Fruit fly (Drosophila melanogaster) whole organism, embryonic: ENCODE results near the gene Cpr11A.

Source experiments
- Ada2b ChIP-seq: fragments of 200-800 bp; sonication (Bioruptor generic); IDR thresholded peaks from 2 replicates; pipeline ENCODE4 v1.3.6; 2022; ENCODE audit warnings: missing biosample characterization, missing genetic modification characterization
- Bteb2 ChIP-seq: fragments of 200-800 bp; sonication (Bioruptor generic); optimal IDR thresholded peaks from 2 replicates; lab custom pipeline; 2016; ENCODE audit warnings: missing biosample characterization, missing genetic modification characterization
- CG10274 ChIP-seq: fragments of 200-800 bp; sonication (Bioruptor generic); optimal IDR thresholded peaks from 3 replicates; lab custom pipeline; 2017; ENCODE audit warnings: missing biosample characterization, mild to moderate bottlenecking, missing genetic modification characterization
- CG10654 ChIP-seq: fragments of 200-800 bp; sonication (Bioruptor generic); optimal IDR thresholded peaks from 2 replicates; lab custom pipeline; 2016; ENCODE audit warnings: missing biosample characterization, missing genetic modification characterization
- CG11085 ChIP-seq: fragments of 200-800 bp; sonication (Bioruptor generic); IDR thresholded peaks from 2 replicates; pipeline ENCODE4 v1.3.6; 2022; ENCODE audit warnings: missing biosample characterization, missing genetic modification characterization
- CG11695 ChIP-seq: fragments of 200-800 bp; sonication (Bioruptor generic); IDR thresholded peaks from 3 replicates; pipeline ENCODE4 v1.3.6; 2022; ENCODE audit warnings: missing biosample characterization, missing genetic modification characterization
- CG12104 ChIP-seq: fragments of 200-800 bp; sonication (Bioruptor generic); optimal IDR thresholded peaks from 3 replicates; lab custom pipeline; 2016; ENCODE audit warnings: missing biosample characterization, missing genetic modification characterization
- CG14014 ChIP-seq: fragments of 200-800 bp; sonication (Bioruptor generic); IDR thresholded peaks from 2 replicates; pipeline ENCODE4 v1.3.6; 2022; ENCODE audit warnings: missing biosample characterization, missing genetic modification characterization
- CG14860 ChIP-seq: fragments of 200-800 bp; sonication (Bioruptor generic); IDR thresholded peaks from 3 replicates; pipeline ENCODE4 v1.3.6; 2022; ENCODE audit warnings: missing biosample characterization, missing genetic modification characterization; ENCODE audit not compliant: partially characterized antibody
- CG16815 ChIP-seq: fragments of 200-800 bp; sonication (Bioruptor generic); optimal IDR thresholded peaks from 3 replicates; lab custom pipeline; 2017; ENCODE audit warnings: missing biosample characterization, mild to moderate bottlenecking, missing genetic modification characterization
- CG17186 ChIP-seq: fragments of 200-800 bp; sonication (Bioruptor generic); optimal IDR thresholded peaks from 3 replicates; lab custom pipeline; 2017; ENCODE audit warnings: missing biosample characterization, missing genetic modification reagents, missing genetic modification characterization
- CG1792 ChIP-seq: fragments of 200-800 bp; sonication (Bioruptor generic); optimal IDR thresholded peaks from 2 replicates; lab custom pipeline; 2016; ENCODE audit warnings: missing biosample characterization, missing genetic modification characterization
- CG18262 ChIP-seq: fragments of 200-800 bp; optimal IDR thresholded peaks from 3 replicates; lab custom pipeline; 2019; ENCODE audit warnings: missing biosample characterization, mild to moderate bottlenecking, missing genetic modification characterization, moderate library complexity
- CG2116 ChIP-seq: fragments of 200-800 bp; sonication (Bioruptor generic); optimal IDR thresholded peaks from 3 replicates; lab custom pipeline; 2018; ENCODE audit warnings: missing biosample characterization, mild to moderate bottlenecking, missing genetic modification characterization
- CG2129 ChIP-seq: fragments of 200-800 bp; sonication (Bioruptor generic); IDR thresholded peaks from 2 replicates; pipeline ENCODE4 v1.3.6; 2022; ENCODE audit warnings: missing biosample characterization, missing genetic modification characterization; ENCODE audit not compliant: partially characterized antibody
- CG30431 ChIP-seq: fragments of 200-800 bp; sonication (Bioruptor generic); optimal IDR thresholded peaks from 2 replicates; lab custom pipeline; 2017; ENCODE audit warnings: missing biosample characterization, missing genetic modification characterization
- CG31388 ChIP-seq: fragments of 200-800 bp; sonication (Bioruptor generic); optimal IDR thresholded peaks from 2 replicates; lab custom pipeline; 2016; ENCODE audit warnings: missing biosample characterization, missing genetic modification characterization
- CG34376 ChIP-seq: fragments of 200-800 bp; sonication (Bioruptor generic); optimal IDR thresholded peaks from 2 replicates; lab custom pipeline; 2018; ENCODE audit warnings: missing biosample characterization, mild to moderate bottlenecking, missing genetic modification characterization
- CG3847 ChIP-seq: fragments of 200-800 bp; sonication (Bioruptor generic); IDR thresholded peaks from 2 replicates; pipeline ENCODE4 v1.3.6; 2022; ENCODE audit warnings: missing biosample characterization, missing genetic modification characterization
- CG6175 ChIP-seq: fragments of 200-800 bp; sonication (Bioruptor generic); IDR thresholded peaks from 3 replicates; pipeline ENCODE4 v1.3.6; 2022; ENCODE audit warnings: missing biosample characterization, missing genetic modification characterization
- CG6854 ChIP-seq: fragments of 200-800 bp; sonication (Bioruptor generic); optimal IDR thresholded peaks from 3 replicates; lab custom pipeline; 2017; ENCODE audit warnings: missing biosample characterization, mild to moderate bottlenecking, missing genetic modification characterization
- CG7372 ChIP-seq: fragments of 200-800 bp; sonication (Bioruptor generic); IDR thresholded peaks from 2 replicates; pipeline ENCODE4 v1.3.6; 2022; ENCODE audit warnings: missing biosample characterization, missing genetic modification characterization
- CG7745 ChIP-seq: fragments of 200-800 bp; sonication (Bioruptor generic); optimal IDR thresholded peaks from 2 replicates; lab custom pipeline; 2018; ENCODE audit warnings: missing biosample characterization, mild to moderate bottlenecking, missing genetic modification characterization, moderate library complexity
- CHES-1-like ChIP-seq: fragments of 200-800 bp; sonication (Bioruptor generic); optimal IDR thresholded peaks from 2 replicates; lab custom pipeline; 2016; ENCODE audit warnings: missing biosample characterization, missing genetic modification characterization
- E2f2 ChIP-seq: fragments of 200-800 bp; sonication (Bioruptor generic); IDR thresholded peaks from 2 replicates; pipeline ENCODE4 v1.3.6; 2022; ENCODE audit warnings: missing biosample characterization, missing genetic modification characterization
- Fer3 ChIP-seq: fragments of 200-800 bp; sonication (Bioruptor generic); optimal IDR thresholded peaks from 2 replicates; lab custom pipeline; 2018; ENCODE audit warnings: missing biosample characterization, mild to moderate bottlenecking, missing genetic modification characterization, moderate library complexity
- Gug ChIP-seq: fragments of 200-800 bp; sonication (Bioruptor generic); IDR thresholded peaks from 4 replicates; pipeline ENCODE4 v1.3.6; 2022; ENCODE audit warnings: missing biosample characterization, missing genetic modification characterization
- Poxn ChIP-seq: fragments of 200-800 bp; sonication (Bioruptor generic); IDR thresholded peaks from 2 replicates; pipeline ENCODE4 v1.3.6; 2022; ENCODE audit warnings: missing biosample characterization, missing genetic modification characterization
- Six4 ChIP-seq: fragments of 200-800 bp; sonication (Bioruptor generic); optimal IDR thresholded peaks from 2 replicates; lab custom pipeline; 2016; ENCODE audit warnings: missing biosample characterization, missing genetic modification characterization
- Sry-β ChIP-seq: fragments of 200-800 bp; sonication (Bioruptor generic); optimal IDR thresholded peaks from 2 replicates; lab custom pipeline; 2018; ENCODE audit warnings: missing biosample characterization, mild to moderate bottlenecking, missing genetic modification characterization, moderate library complexity
- bbx ChIP-seq: fragments of 200-800 bp; sonication (Bioruptor generic); IDR thresholded peaks from 2 replicates; pipeline ENCODE4 v1.3.6; 2022; ENCODE audit warnings: missing biosample characterization, missing genetic modification characterization; ENCODE audit not compliant: partially characterized antibody
- bcd ChIP-seq: fragments of 200-800 bp; sonication (Bioruptor generic); optimal IDR thresholded peaks from 2 replicates; lab custom pipeline; 2017; ENCODE audit warnings: missing biosample characterization, mild to moderate bottlenecking, missing genetic modification characterization
- bigmax ChIP-seq: fragments of 200-800 bp; sonication (Bioruptor generic); optimal IDR thresholded peaks from 2 replicates; lab custom pipeline; 2018; ENCODE audit warnings: missing biosample characterization, mild to moderate bottlenecking, missing genetic modification characterization
- cato ChIP-seq: fragments of 200-800 bp; sonication (Bioruptor generic); optimal IDR thresholded peaks from 2 replicates; lab custom pipeline; 2016; ENCODE audit warnings: missing biosample characterization, missing genetic modification characterization, borderline replicate concordance
- disco-r ChIP-seq: fragments of 200-800 bp; sonication (Bioruptor generic); optimal IDR thresholded peaks from 2 replicates; lab custom pipeline; 2016; ENCODE audit warnings: missing biosample characterization, missing genetic modification characterization
- esg ChIP-seq: fragments of 200-800 bp; sonication (Bioruptor generic); conservative IDR thresholded peaks from 2 replicates; pipeline ENCODE4 v1.3.6; 2022; ENCODE audit warnings: missing biosample characterization, missing genetic modification characterization
- fd64A ChIP-seq: fragments of 200-800 bp; sonication (Bioruptor generic); optimal IDR thresholded peaks from 3 replicates; lab custom pipeline; 2018; ENCODE audit warnings: missing biosample characterization, mild to moderate bottlenecking, missing genetic modification characterization
- ftz-f1 ChIP-seq: fragments of 200-800 bp; sonication (Bioruptor generic); optimal IDR thresholded peaks from 2 replicates; lab custom pipeline; 2016; ENCODE audit warnings: missing biosample characterization, missing genetic modification characterization
- ind ChIP-seq: fragments of 200-800 bp; sonication (Bioruptor generic); optimal IDR thresholded peaks from 3 replicates; lab custom pipeline; 2016; ENCODE audit warnings: missing biosample characterization, missing genetic modification characterization
- insv ChIP-seq, 2 experiments: fragments of 200-800 bp; sonication (Bioruptor generic); optimal IDR thresholded peaks; 3 replicates each; lab custom pipeline; 2016 to 2018; ENCODE audit warnings: missing biosample characterization in 2 of 2, missing genetic modification characterization in 2 of 2
- klu ChIP-seq: fragments of 200-800 bp; sonication (Bioruptor generic); IDR thresholded peaks from 2 replicates; pipeline ENCODE4 v1.3.6; 2022; ENCODE audit warnings: missing biosample characterization, missing genetic modification characterization
- lab ChIP-seq: fragments of 200-800 bp; sonication (Bioruptor generic); optimal IDR thresholded peaks from 3 replicates; lab custom pipeline; 2017; ENCODE audit warnings: missing biosample characterization, missing genetic modification characterization, mild to moderate bottlenecking, moderate library complexity, missing genetic modification reagents
- lmd ChIP-seq: fragments of 200-800 bp; sonication (Bioruptor generic); IDR thresholded peaks from 2 replicates; pipeline ENCODE4 v1.3.6; 2022; ENCODE audit warnings: missing biosample characterization, missing genetic modification characterization
- mam ChIP-seq: fragments of 200-800 bp; sonication (Bioruptor generic); optimal IDR thresholded peaks from 3 replicates; lab custom pipeline; 2016; ENCODE audit warnings: missing biosample characterization, missing genetic modification characterization
- mld ChIP-seq: fragments of 200-800 bp; sonication (Bioruptor generic); IDR thresholded peaks from 3 replicates; pipeline ENCODE4 v1.3.6; 2022; ENCODE audit warnings: missing biosample characterization, missing genetic modification characterization; ENCODE audit not compliant: partially characterized antibody
- pb ChIP-seq: fragments of 200-800 bp; sonication (Bioruptor generic); optimal IDR thresholded peaks from 3 replicates; lab custom pipeline; 2016; ENCODE audit warnings: missing biosample characterization, missing genetic modification characterization
- sug ChIP-seq: fragments of 200-800 bp; optimal IDR thresholded peaks from 2 replicates; lab custom pipeline; 2019; ENCODE audit warnings: missing biosample characterization, mild to moderate bottlenecking, missing genetic modification characterization, moderate library complexity
- tio ChIP-seq: fragments of 200-800 bp; sonication (Bioruptor generic); optimal IDR thresholded peaks from 2 replicates; lab custom pipeline; 2017; ENCODE audit warnings: missing biosample characterization, missing genetic modification characterization, inconsistent platforms
- tna ChIP-seq: fragments of 200-800 bp; sonication (Bioruptor generic); IDR thresholded peaks from 2 replicates; pipeline ENCODE4 v1.3.6; 2022; ENCODE audit warnings: missing biosample characterization, missing genetic modification characterization; ENCODE audit not compliant: partially characterized antibody
- tup ChIP-seq: fragments of 200-800 bp; sonication (Bioruptor generic); optimal IDR thresholded peaks from 2 replicates; lab custom pipeline; 2016; ENCODE audit warnings: missing biosample characterization, mild to moderate bottlenecking, missing genetic modification characterization, moderate library complexity
- vnd ChIP-seq: fragments of 200-800 bp; sonication (Bioruptor generic); IDR thresholded peaks from 3 replicates; pipeline ENCODE4 v1.3.6; 2022; ENCODE audit warnings: missing biosample characterization, missing genetic modification characterization; ENCODE audit not compliant: partially characterized antibody

Cpr11A gene

dm6 chrX:12469778-12470177, 17.0 kb upstream of the Cpr11A start (continued):
- peak; percentile 51; the same call in 1 of the 2 replicates for TF ChIP-seq Ada2b (GFP tag; lab: Robert Waterston, UW)
- TF ChIP-seq CG2116 (GFP tag; lab: Kevin White, UChicago) = no peak
- peak; percentile 63 for TF ChIP-seq Fer3 (tag; lab: Kevin White, UChicago)
- peak; percentile 39 for TF ChIP-seq CG10274 (GFP tag; lab: Kevin White, UChicago)
- TF ChIP-seq pb (GFP tag; lab: Kevin White, UChicago) = peak; percentile 7
- TF ChIP-seq insv (GFP tag; optimal IDR thresholded peaks at IDR 0.05; lab: Kevin White, UChicago) = no peak
- TF ChIP-seq mam (GFP tag; lab: Kevin White, UChicago) = peak; percentile 62
- TF ChIP-seq Six4 (GFP tag; lab: Kevin White, UChicago) = peak; percentile 50
- peak; percentile 60 for TF ChIP-seq tio (GFP tag; lab: Kevin White, UChicago)
- no peak for TF ChIP-seq disco-r (GFP tag; lab: Kevin White, UChicago)
- TF ChIP-seq tup = no peak
- peak; percentile 60 for TF ChIP-seq ind (GFP tag; lab: Kevin White, UChicago)
- no peak for TF ChIP-seq bbx
- TF ChIP-seq mld (GFP tag; lab: Robert Waterston, UW) = no peak
- peak; percentile 55 for TF ChIP-seq CG6854 (GFP tag; lab: Kevin White, UChicago)
- TF ChIP-seq sug (tag; lab: Kevin White, UChicago) = no peak
- TF ChIP-seq CHES-1-like (GFP tag; lab: Kevin White, UChicago) = peak; percentile 7
- peak; percentile 61 for TF ChIP-seq CG14014 (GFP tag; lab: Robert Waterston, UW)
- TF ChIP-seq CG1792 (GFP tag; lab: Kevin White, UChicago) = no peak
- TF ChIP-seq ftz-f1 (GFP tag; lab: Kevin White, UChicago) = no peak
- TF ChIP-seq esg (GFP tag; lab: Robert Waterston, UW) = peak; percentile 58
- peak; percentile 53 for TF ChIP-seq CG3847 (GFP tag; lab: Robert Waterston, UW)
- TF ChIP-seq Gug = peak; percentile 24; the same call in 1 of the 4 replicates
- TF ChIP-seq klu (GFP tag; lab: Robert Waterston, UW) = no peak
- peak; percentile 63; the same call in 1 of the 2 replicates for TF ChIP-seq CG7372 (GFP tag; lab: Robert Waterston, UW)
- TF ChIP-seq CG7745 (tag; lab: Kevin White, UChicago) = no peak
- TF ChIP-seq cato (GFP tag; lab: Kevin White, UChicago) = no peak
- TF ChIP-seq vnd (GFP tag; lab: Robert Waterston, UW) = no peak
- TF ChIP-seq Bteb2 = no peak
- peak; percentile 68 for TF ChIP-seq lmd
- no peak for TF ChIP-seq Poxn (GFP tag; lab: Robert Waterston, UW)
- peak; percentile 36 for TF ChIP-seq CG16815 (GFP tag; lab: Kevin White, UChicago)
- peak; percentile 13 for TF ChIP-seq CG10654 (GFP tag; lab: Kevin White, UChicago)
- TF ChIP-seq CG18262 (tag; lab: Kevin White, UChicago) = peak; percentile 58
- no peak for TF ChIP-seq tna (GFP tag; lab: Robert Waterston, UW)
- TF ChIP-seq CG14860 (GFP tag; lab: Robert Waterston, UW) = no peak
- 0 out of 2 replicates have a peak, but pooled peaks have one; percentile 33 for TF ChIP-seq CG11085 (GFP tag; lab: Robert Waterston, UW)
- no peak for TF ChIP-seq CG34376 (GFP tag; lab: Kevin White, UChicago)
- TF ChIP-seq CG6175 = no peak
- no peak for TF ChIP-seq CG31388
- no peak for TF ChIP-seq fd64A (GFP tag; lab: Kevin White, UChicago)
- TF ChIP-seq CG12104 = peak; percentile 25
- peak; percentile 55 for TF ChIP-seq bcd
- TF ChIP-seq CG11695 (GFP tag; lab: Robert Waterston, UW) = peak; percentile 58; the same call in 2 of the 3 replicates
- no peak for TF ChIP-seq bigmax (GFP tag; lab: Kevin White, UChicago)
- TF ChIP-seq CG2129 (GFP tag; lab: Robert Waterston, UW) = no peak
- no peak for TF ChIP-seq CG30431 (GFP tag; lab: Kevin White, UChicago)
- TF ChIP-seq CG17186 = no peak
- no peak for TF ChIP-seq E2f2 (GFP tag; lab: Robert Waterston, UW)
- peak; percentile 75 for TF ChIP-seq lab (GFP tag; lab: Kevin White, UChicago)
- TF ChIP-seq Sry-β (GFP tag; lab: Kevin White, UChicago) = no peak
